Worm (Caenorhabditis elegans) whole organism, L3 larva: Measurements from ENCODE around the gene T13B5.9.

ENCODE experiments used
- R02D3.7 ChIP-seq: fragments of 150-350 bp; optimal IDR thresholded peaks from 2 replicates; lab custom pipeline; 2014; ENCODE audit warnings: missing biosample characterization, missing genetic modification characterization
- ZK546.5 ChIP-seq: sonication (generic microtip); optimal IDR thresholded peaks from 2 replicates; lab custom pipeline; 2017; ENCODE audit warnings: missing biosample characterization, missing genetic modification characterization
- ceh-16 ChIP-seq: sonication (generic microtip); optimal IDR thresholded peaks from 2 replicates; lab custom pipeline; 2017; ENCODE audit warnings: missing biosample characterization, missing genetic modification characterization
- ceh-28 ChIP-seq: fragments of 150-350 bp; optimal IDR thresholded peaks from 2 replicates; lab custom pipeline; 2014; ENCODE audit warnings: missing biosample characterization, missing genetic modification reagents, missing genetic modification characterization
- egl-27 ChIP-seq: sonication (generic microtip); optimal IDR thresholded peaks from 4 replicates; lab custom pipeline; 2017; ENCODE audit warnings: missing biosample characterization, missing genetic modification reagents, missing genetic modification characterization
- jun-1 ChIP-seq: fragments of 150-350 bp; optimal IDR thresholded peaks from 2 replicates; lab custom pipeline; 2014; ENCODE audit warnings: missing biosample characterization, missing genetic modification reagents, missing genetic modification characterization
- lsy-12 ChIP-seq: sonication (generic microtip); optimal IDR thresholded peaks from 2 replicates; lab custom pipeline; 2016; ENCODE audit warnings: mild to moderate bottlenecking, missing genetic modification characterization, missing compliant biosample characterization
- mml-1 ChIP-seq: fragments of 150-350 bp; sonication (generic microtip); optimal IDR thresholded peaks from 3 replicates; lab custom pipeline; 2014; ENCODE audit warnings: missing biosample characterization, missing genetic modification characterization
- nhr-11 ChIP-seq: fragments of 150-350 bp; optimal IDR thresholded peaks from 2 replicates; lab custom pipeline; 2014; ENCODE audit warnings: missing biosample characterization, missing genetic modification characterization
- nhr-12 ChIP-seq: fragments of 150-350 bp; optimal IDR thresholded peaks from 2 replicates; lab custom pipeline; 2014; ENCODE audit warnings: missing biosample characterization, missing genetic modification characterization
- nhr-23 ChIP-seq: fragments of 150-350 bp; optimal IDR thresholded peaks from 2 replicates; lab custom pipeline; 2014; ENCODE audit warnings: missing biosample characterization, missing genetic modification reagents, missing genetic modification characterization
- sea-2 ChIP-seq: fragments of 150-350 bp; sonication (generic microtip); optimal IDR thresholded peaks from 4 replicates; lab custom pipeline; 2014; ENCODE audit warnings: missing biosample characterization, missing genetic modification reagents, missing genetic modification characterization
- snpc-4 ChIP-seq: fragments of 150-350 bp; optimal IDR thresholded peaks from 2 replicates; lab custom pipeline; 2014; ENCODE audit warnings: missing biosample characterization, missing genetic modification characterization
- zag-1 ChIP-seq: fragments of 150-350 bp; optimal IDR thresholded peaks from 2 replicates; lab custom pipeline; 2014; ENCODE audit warnings: missing biosample characterization, missing genetic modification characterization

DNA sequence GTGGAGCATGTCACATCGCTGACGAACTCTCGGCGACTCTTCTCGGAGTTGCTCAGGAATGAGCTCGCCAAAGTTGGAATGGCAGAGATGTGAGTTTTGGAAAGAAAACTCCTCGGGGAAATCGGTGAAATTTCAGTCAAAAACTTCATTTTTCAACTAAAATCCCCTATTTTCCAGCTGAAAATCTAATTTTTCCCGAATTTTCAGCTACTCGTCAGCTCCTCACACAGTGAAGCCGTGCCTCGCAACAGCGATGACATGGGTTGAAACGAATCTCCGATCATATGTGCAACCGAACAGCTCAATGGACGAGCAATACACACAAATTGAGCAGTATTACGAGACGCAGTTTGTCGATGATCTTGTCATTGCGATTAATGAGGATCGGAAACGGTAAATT lies 47.5 kb upstream of the T13B5.9 start:
- no peak for TF ChIP-seq snpc-4
- TF ChIP-seq ZK546.5 (tag; lab: Kevin White, UChicago): no peak
- no peak for TF ChIP-seq ceh-28 (tag; lab: Kevin White, UChicago)
- TF ChIP-seq nhr-12 (tag; lab: Kevin White, UChicago): no peak
- no peak for TF ChIP-seq zag-1
- TF ChIP-seq R02D3.7: no peak
- no peak for TF ChIP-seq nhr-11 (tag; lab: Kevin White, UChicago)
- TF ChIP-seq sea-2 (GFP tag; lab: Kevin White, UChicago): no peak
- TF ChIP-seq ceh-16 (tag; lab: Kevin White, UChicago): no peak
- no peak for TF ChIP-seq nhr-23 (tag; lab: Kevin White, UChicago)
- no peak for TF ChIP-seq mml-1 (tag; lab: Kevin White, UChicago)
- TF ChIP-seq lsy-12: no peak
- no peak for TF ChIP-seq jun-1 (tag; lab: Kevin White, UChicago)
- TF ChIP-seq egl-27 (tag; lab: Kevin White, UChicago): no peak
